Fruit fly (Drosophila melanogaster): ENCODE results near the gene Femcoat.

The Femcoat gene

dm6 chrX:4202235-4202794, 40.3 kb downstream of the Femcoat start (continued):
- TF ChIP-seq seq (GFP tag; IDR thresholded peaks at IDR 0.05): 0 out of 2 replicates have a peak, but pooled peaks have one; percentile 12
- peak; percentile 36 for TF ChIP-seq Hey (tag; optimal IDR thresholded peaks at IDR 0.05)
- TF ChIP-seq Side (GFP tag; optimal IDR thresholded peaks at IDR 0.05): peak; percentile 39
- peak; percentile 9 for TF ChIP-seq NC2α (GFP tag; optimal IDR thresholded peaks at IDR 0.05)
- peak; percentile 41 for TF ChIP-seq CG15269 (tag; optimal IDR thresholded peaks at IDR 0.05)
- TF ChIP-seq Blimp-1 (GFP tag; optimal IDR thresholded peaks at IDR 0.05): peak; percentile 25
- TF ChIP-seq salm (tag; optimal IDR thresholded peaks at IDR 0.05): peak; percentile 40
- TF ChIP-seq crp (GFP tag; optimal IDR thresholded peaks at IDR 0.05): no peak
- TF ChIP-seq Sox100B (GFP tag; optimal IDR thresholded peaks at IDR 0.05): peak; percentile 39
- no peak for TF ChIP-seq wor (GFP tag; IDR thresholded peaks at IDR 0.05)
- TF ChIP-seq nerfin-2 (GFP tag; IDR thresholded peaks at IDR 0.05; ENCODE audit: partially characterized antibody): no peak
- peak; percentile 63 for TF ChIP-seq caup (GFP tag; optimal IDR thresholded peaks at IDR 0.05; ENCODE audit: severe bottlenecking)
- no peak for TF ChIP-seq CG11456 (GFP tag; IDR thresholded peaks at IDR 0.05)
- TF ChIP-seq CG6272 (GFP tag; IDR thresholded peaks at IDR 0.05): no peak
- no peak for TF ChIP-seq Myb (GFP tag; optimal IDR thresholded peaks at IDR 0.05)
- TF ChIP-seq org-1 (GFP tag; optimal IDR thresholded peaks at IDR 0.05): peak; percentile 41
- no peak for TF ChIP-seq fd3F (GFP tag; optimal IDR thresholded peaks at IDR 0.05)
- peak; percentile 84 for TF ChIP-seq CG6813 (GFP tag; optimal IDR thresholded peaks at IDR 0.05)
- TF ChIP-seq chinmo (GFP tag; IDR thresholded peaks at IDR 0.05; ENCODE audit: partially characterized antibody): no peak
- peak; percentile 87 for TF ChIP-seq fd102C (GFP tag; optimal IDR thresholded peaks at IDR 0.05)
- no peak for TF ChIP-seq CG10979 (tag; optimal IDR thresholded peaks at IDR 0.05)
- peak; percentile 37; the same call in 1 of the 2 replicates for TF ChIP-seq CG31441 (GFP tag; IDR thresholded peaks at IDR 0.05)
- peak; percentile 25 for TF ChIP-seq gsb-n (tag; optimal IDR thresholded peaks at IDR 0.05)
- TF ChIP-seq sd (tag; optimal IDR thresholded peaks at IDR 0.05): peak; percentile 63
- TF ChIP-seq mirr (GFP tag; optimal IDR thresholded peaks at IDR 0.05): peak; percentile 40
- no peak for TF ChIP-seq CG4854 (GFP tag; optimal IDR thresholded peaks at IDR 0.05)
- TF ChIP-seq CG4820 (GFP tag; optimal IDR thresholded peaks at IDR 0.05): no peak
- no peak for TF ChIP-seq CG13287 (GFP tag; IDR thresholded peaks at IDR 0.05; ENCODE audit: partially characterized antibody)
- TF ChIP-seq CG17612 (GFP tag; IDR thresholded peaks at IDR 0.05): no peak
- peak; percentile 77 for TF ChIP-seq Fer1 (GFP tag; optimal IDR thresholded peaks at IDR 0.05)
- peak; percentile 8 for TF ChIP-seq NC2β (GFP tag; optimal IDR thresholded peaks at IDR 0.05)
- no peak for TF ChIP-seq Sry-δ (GFP tag; optimal IDR thresholded peaks at IDR 0.05)
- TF ChIP-seq row (GFP tag; IDR thresholded peaks at IDR 0.05): no peak
- no peak for TF ChIP-seq slbo (GFP tag; IDR thresholded peaks at IDR 0.05)
- no peak for TF ChIP-seq ranshi (GFP tag; IDR thresholded peaks at IDR 0.05)
- no peak for TF ChIP-seq CG9437 (GFP tag; optimal IDR thresholded peaks at IDR 0.05)
- TF ChIP-seq CG15011 (GFP tag; optimal IDR thresholded peaks at IDR 0.05): peak; percentile 46
- peak; percentile 32 for TF ChIP-seq twi (tag; optimal IDR thresholded peaks at IDR 0.05)
- no peak for TF ChIP-seq Drgx (GFP tag; IDR thresholded peaks at IDR 0.05)
- TF ChIP-seq CG2120 (GFP tag; optimal IDR thresholded peaks at IDR 0.05): no peak
- no peak for TF ChIP-seq Lim3 (GFP tag; IDR thresholded peaks at IDR 0.05)
- no peak for TF ChIP-seq CG10366 (GFP tag; IDR thresholded peaks at IDR 0.05)
- TF ChIP-seq Ets97D (GFP tag; optimal IDR thresholded peaks at IDR 0.05): no peak
- no peak for TF ChIP-seq CG4730 (GFP tag; IDR thresholded peaks at IDR 0.05)
- TF ChIP-seq CG7271 (tag; optimal IDR thresholded peaks at IDR 0.05): peak; percentile 65
- no peak for TF ChIP-seq CG30431 (GFP tag; optimal IDR thresholded peaks at IDR 0.05)
- no peak for TF ChIP-seq sima (GFP tag; optimal IDR thresholded peaks at IDR 0.05)
- TF ChIP-seq CG7745 (tag; optimal IDR thresholded peaks at IDR 0.05): peak; percentile 63
- TF ChIP-seq hth (optimal IDR thresholded peaks at IDR 0.05): no peak
- peak; percentile 39 for TF ChIP-seq CG11504 (tag; optimal IDR thresholded peaks at IDR 0.05)
